Worm (Caenorhabditis elegans) whole organism, L4/young adult: ENCODE measurements around the gene egl-6.

ENCODE experiments used
- dao-5 ChIP-seq: sonication (generic microtip); optimal IDR thresholded peaks from 2 replicates; lab custom pipeline; 2016; ENCODE audit warnings: missing genotype, missing genetic modification characterization, moderate library complexity, missing compliant biosample characterization
- him-1 ChIP-seq: sonication (generic microtip); optimal IDR thresholded peaks from 2 replicates; lab custom pipeline; 2016; ENCODE audit warnings: missing genotype, missing genetic modification reagents, missing genetic modification characterization, missing compliant biosample characterization

DNA sequence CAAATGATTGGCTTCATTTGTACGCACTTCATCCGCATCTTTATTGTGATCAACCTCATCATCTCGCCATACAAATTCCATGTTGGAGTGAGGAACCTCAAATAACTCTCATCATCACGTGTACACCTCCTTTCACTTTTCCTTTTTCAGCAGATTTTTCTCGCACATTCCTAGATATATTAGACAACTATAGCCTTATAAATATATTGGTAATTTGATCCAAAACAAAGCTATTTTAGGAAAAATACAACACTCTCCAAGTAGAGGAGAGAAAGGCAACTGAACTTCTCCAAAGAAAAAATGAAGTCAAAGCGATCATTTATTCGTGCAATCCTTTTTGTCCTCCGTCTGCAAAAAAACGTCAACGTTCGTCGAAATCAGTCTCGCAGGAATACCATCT is 27.9 kb downstream of the egl-6 start, which contains the start of gene R07E4.1:
- TF ChIP-seq dao-5 (tag; lab: Kevin White, UChicago) = no peak
- no peak for TF ChIP-seq him-1
